Worm (Caenorhabditis elegans) whole organism, young adult: ENCODE measurements around the gene F43D2.7.

Experiments
- C17E4.6 ChIP-seq: fragments of 200-800 bp; sonication (Bioruptor generic); IDR thresholded peaks from 2 replicates; pipeline ENCODE4 v1.3.6; 2022; ENCODE audit warnings: missing genetic modification reagents, missing genetic modification characterization, missing compliant biosample characterization
- F10E7.11 ChIP-seq: sonication (generic microtip); optimal IDR thresholded peaks from 2 replicates; lab custom pipeline; 2017; ENCODE audit warnings: mild to moderate bottlenecking, missing genetic modification characterization, moderate library complexity, missing compliant biosample characterization
- F22D6.2 ChIP-seq: sonication (generic microtip); optimal IDR thresholded peaks from 2 replicates; lab custom pipeline; 2016; ENCODE audit warnings: mild to moderate bottlenecking, missing genetic modification characterization, missing compliant biosample characterization
- F33H1.4 ChIP-seq: fragments of 200-800 bp; sonication (Bioruptor generic); IDR thresholded peaks from 2 replicates; pipeline ENCODE4 v1.3.6; 2022; ENCODE audit warnings: missing genetic modification reagents, missing genetic modification characterization, missing compliant biosample characterization
- F37B4.10 ChIP-seq: fragments of 200-800 bp; sonication (Bioruptor generic); IDR thresholded peaks from 2 replicates; pipeline ENCODE4 v1.3.6; 2022; ENCODE audit warnings: missing genetic modification characterization, missing compliant biosample characterization
- F52B5.7 ChIP-seq: sonication (generic microtip); optimal IDR thresholded peaks from 2 replicates; lab custom pipeline; 2016; ENCODE audit warnings: mild to moderate bottlenecking, missing genetic modification characterization, missing compliant biosample characterization
- F57A8.1 ChIP-seq: fragments of 200-800 bp; sonication (Bioruptor generic); optimal IDR thresholded peaks from 2 replicates; lab custom pipeline; 2018; ENCODE audit warnings: mild to moderate bottlenecking, missing genetic modification characterization, moderate library complexity, missing compliant biosample characterization
- T07F8.4 ChIP-seq: sonication (generic microtip); optimal IDR thresholded peaks from 2 replicates; lab custom pipeline; 2016; ENCODE audit warnings: mild to moderate bottlenecking, missing genetic modification characterization, moderate library complexity, missing compliant biosample characterization
- T26A5.8 ChIP-seq: sonication (generic microtip); optimal IDR thresholded peaks from 2 replicates; lab custom pipeline; 2016; ENCODE audit warnings: missing genetic modification characterization, missing compliant biosample characterization
- Y53F4B.3 ChIP-seq: fragments of 200-800 bp; sonication (Bioruptor generic); IDR thresholded peaks from 2 replicates; pipeline ENCODE4 v1.3.6; 2022; ENCODE audit warnings: missing genetic modification reagents, missing genetic modification characterization, missing compliant biosample characterization
- ZK185.1 ChIP-seq: sonication (generic microtip); optimal IDR thresholded peaks from 2 replicates; lab custom pipeline; 2016; ENCODE audit warnings: mild to moderate bottlenecking, missing genetic modification characterization, missing compliant biosample characterization; ENCODE audit not compliant: poor library complexity, severe bottlenecking
- akir-1 ChIP-seq: fragments of 200-800 bp; sonication (Bioruptor generic); optimal IDR thresholded peaks from 2 replicates; lab custom pipeline; 2018; ENCODE audit warnings: mild to moderate bottlenecking, missing genetic modification characterization, moderate library complexity, missing compliant biosample characterization
- aptf-2 ChIP-seq: fragments of 200-800 bp; sonication (Bioruptor generic); conservative IDR thresholded peaks from 2 replicates; pipeline ENCODE4 v1.3.6; 2022; ENCODE audit warnings: missing genetic modification reagents, missing genetic modification characterization, missing compliant biosample characterization
- atf-7 ChIP-seq: sonication (generic microtip); optimal IDR thresholded peaks from 2 replicates; lab custom pipeline; 2017; ENCODE audit warnings: mild to moderate bottlenecking, missing genetic modification characterization, missing compliant biosample characterization
- athp-1 ChIP-seq: sonication (generic microtip); optimal IDR thresholded peaks from 2 replicates; lab custom pipeline; 2017; ENCODE audit warnings: mild to moderate bottlenecking, missing genetic modification characterization, missing compliant biosample characterization
- attf-5 ChIP-seq: fragments of 200-800 bp; sonication (Bioruptor generic); optimal IDR thresholded peaks from 2 replicates; lab custom pipeline; 2018; ENCODE audit warnings: mild to moderate bottlenecking, missing genetic modification characterization, missing compliant biosample characterization
- cebp-1 ChIP-seq, 2 experiments: fragments of 200-800 bp in 1 of 2; sonication (Bioruptor generic) in 1 of 2; sonication (generic microtip) in 1 of 2; IDR thresholded peaks in 1 of 2; optimal IDR thresholded peaks in 1 of 2; 2 replicates each; pipeline versions ENCODE4 v1.3.6 to Lab custom; 2017 to 2022; ENCODE audit warnings: missing compliant biosample characterization in 2 of 2, missing genetic modification characterization in 2 of 2, mild to moderate bottlenecking in 1 of 2, missing genetic modification reagents in 1 of 2, moderate library complexity in 1 of 2
- ceh-100 ChIP-seq: fragments of 200-800 bp; sonication (Bioruptor generic); IDR thresholded peaks from 2 replicates; pipeline ENCODE4 v1.3.6; 2022; ENCODE audit warnings: missing genetic modification reagents, missing genetic modification characterization, missing compliant biosample characterization
- die-1 ChIP-seq: sonication (generic microtip); optimal IDR thresholded peaks from 2 replicates; lab custom pipeline; 2016; ENCODE audit warnings: missing genotype, mild to moderate bottlenecking, missing genetic modification characterization, missing compliant biosample characterization
- efl-1 ChIP-seq: fragments of 150-350 bp; optimal IDR thresholded peaks from 2 replicates; lab custom pipeline; 2014; ENCODE audit warnings: missing biosample characterization, missing genetic modification reagents, missing genetic modification characterization
- ekl-4 ChIP-seq: fragments of 200-800 bp; sonication (Bioruptor generic); IDR thresholded peaks from 2 replicates; pipeline ENCODE4 v1.3.6; 2022; ENCODE audit warnings: missing genetic modification reagents, missing genetic modification characterization, missing compliant biosample characterization
- fkh-3 ChIP-seq: sonication (generic microtip); optimal IDR thresholded peaks from 2 replicates; lab custom pipeline; 2016; ENCODE audit warnings: mild to moderate bottlenecking, missing genetic modification characterization, missing compliant biosample characterization
- him-1 ChIP-seq: sonication (generic microtip); optimal IDR thresholded peaks from 2 replicates; lab custom pipeline; 2016; ENCODE audit warnings: missing genotype, missing genetic modification reagents, missing genetic modification characterization, missing compliant biosample characterization
- hlh-12 ChIP-seq: sonication (generic microtip); optimal IDR thresholded peaks from 2 replicates; lab custom pipeline; 2016; ENCODE audit warnings: missing genetic modification characterization, missing compliant biosample characterization
- hlh-26 ChIP-seq: fragments of 200-800 bp; sonication (Bioruptor generic); conservative IDR thresholded peaks from 2 replicates; pipeline ENCODE4 v1.3.6; 2022; ENCODE audit warnings: missing genetic modification reagents, missing genetic modification characterization, missing compliant biosample characterization
- hmg-20 ChIP-seq: fragments of 200-800 bp; sonication (Bioruptor generic); IDR thresholded peaks from 2 replicates; pipeline ENCODE4 v1.3.6; 2022; ENCODE audit warnings: missing genetic modification reagents, missing genetic modification characterization, missing compliant biosample characterization
- hrde-1 ChIP-seq: sonication (generic microtip); optimal IDR thresholded peaks from 2 replicates; lab custom pipeline; 2016; ENCODE audit warnings: missing genetic modification characterization, mild to moderate bottlenecking, missing compliant biosample characterization, moderate library complexity, missing genotype, missing genetic modification reagents, borderline replicate concordance
- hsf-1 ChIP-seq: fragments of 200-800 bp; sonication (Bioruptor generic); IDR thresholded peaks from 2 replicates; pipeline ENCODE4 v1.3.6; 2022; ENCODE audit warnings: missing genetic modification reagents, missing genetic modification characterization, missing compliant biosample characterization
- let-607 ChIP-seq, 2 experiments: fragments of 200-800 bp in 1 of 2; sonication (Bioruptor generic) in 1 of 2; sonication (generic microtip) in 1 of 2; optimal IDR thresholded peaks; 2 replicates each; lab custom pipeline; 2016 to 2018; ENCODE audit warnings: mild to moderate bottlenecking in 2 of 2, missing compliant biosample characterization in 2 of 2, missing genetic modification characterization in 2 of 2, moderate library complexity in 2 of 2, missing genotype in 1 of 2
- lin-26 ChIP-seq: fragments of 200-800 bp; sonication (Bioruptor generic); IDR thresholded peaks from 2 replicates; pipeline ENCODE4 v1.3.6; 2022; ENCODE audit warnings: missing genetic modification reagents, missing genetic modification characterization, missing compliant biosample characterization
- lin-40 ChIP-seq: sonication (generic microtip); optimal IDR thresholded peaks from 2 replicates; lab custom pipeline; 2016; ENCODE audit warnings: missing genetic modification characterization, mild to moderate bottlenecking, missing compliant biosample characterization, missing genotype, missing genetic modification reagents
- lin-54 ChIP-seq: fragments of 200-800 bp; sonication (Bioruptor generic); optimal IDR thresholded peaks from 2 replicates; lab custom pipeline; 2018; ENCODE audit warnings: mild to moderate bottlenecking, missing genetic modification characterization, missing compliant biosample characterization
- lsy-27 ChIP-seq: sonication (generic microtip); optimal IDR thresholded peaks from 2 replicates; lab custom pipeline; 2017; ENCODE audit warnings: missing genetic modification characterization, mild to moderate bottlenecking, missing compliant biosample characterization, antibody characterized with exemption, missing genotype, borderline replicate concordance; ENCODE audit not compliant: insufficient read depth
- madf-10 ChIP-seq: sonication (generic microtip); optimal IDR thresholded peaks from 2 replicates; lab custom pipeline; 2016; ENCODE audit warnings: mild to moderate bottlenecking, missing genetic modification characterization, missing compliant biosample characterization
- nfya-1 ChIP-seq: sonication (generic microtip); optimal IDR thresholded peaks from 2 replicates; lab custom pipeline; 2017; ENCODE audit warnings: antibody characterized with exemption, missing compliant biosample characterization, missing genetic modification characterization, borderline replicate concordance; ENCODE audit not compliant: insufficient read depth
- nfya-2 ChIP-seq: fragments of 200-800 bp; sonication (Bioruptor generic); IDR thresholded peaks from 2 replicates; pipeline ENCODE4 v1.3.6; 2022; ENCODE audit warnings: missing genetic modification reagents, missing genetic modification characterization, missing compliant biosample characterization
- nfyb-1 ChIP-seq: fragments of 200-800 bp; sonication (Bioruptor generic); IDR thresholded peaks from 2 replicates; pipeline ENCODE4 v1.3.6; 2022; ENCODE audit warnings: missing genetic modification reagents, missing genetic modification characterization, missing compliant biosample characterization
- nhr-179 ChIP-seq: sonication (generic microtip); optimal IDR thresholded peaks from 2 replicates; lab custom pipeline; 2016; ENCODE audit warnings: mild to moderate bottlenecking, missing genetic modification characterization, missing compliant biosample characterization
- snpc-1.1 ChIP-seq: sonication (generic microtip); optimal IDR thresholded peaks from 2 replicates; lab custom pipeline; 2017; ENCODE audit warnings: missing genetic modification characterization, mild to moderate bottlenecking, missing compliant biosample characterization, antibody characterized with exemption, moderate library complexity, missing genotype, missing genetic modification reagents; ENCODE audit not compliant: insufficient read depth
- tbp1 ChIP-seq: fragments of 200-800 bp; sonication (Bioruptor generic); optimal IDR thresholded peaks from 2 replicates; lab custom pipeline; 2018; ENCODE audit warnings: mild to moderate bottlenecking, missing genetic modification characterization, missing compliant biosample characterization
- unc-130 ChIP-seq: sonication (generic microtip); optimal IDR thresholded peaks from 2 replicates; lab custom pipeline; 2016; ENCODE audit warnings: missing genetic modification reagents, missing genetic modification characterization, missing compliant biosample characterization
- ztf-28 ChIP-seq: fragments of 200-800 bp; sonication (Bioruptor generic); IDR thresholded peaks from 2 replicates; pipeline ENCODE4 v1.3.6; 2022; ENCODE audit warnings: missing genetic modification reagents, missing genetic modification characterization, missing compliant biosample characterization
- ztf-3 ChIP-seq: fragments of 200-800 bp; sonication (Bioruptor generic); optimal IDR thresholded peaks from 2 replicates; lab custom pipeline; 2018; ENCODE audit warnings: mild to moderate bottlenecking, missing genetic modification characterization, missing compliant biosample characterization

Gene F43D2.7

ce11 chrV:14633319-14633718 lies 6.7 kb downstream of the F43D2.7 start:
- TF ChIP-seq lin-40 (tag; lab: Kevin White, UChicago) (peak; percentile 11), efl-1 (GFP tag; lab: Kevin White, UChicago) (no peak), ceh-100 (GFP tag; lab: Robert Waterston, UW) (no peak), hmg-20 (GFP tag; lab: Robert Waterston, UW) (no peak), attf-5 (GFP tag; lab: Kevin White, UChicago) (no peak), hsf-1 (GFP tag; lab: Robert Waterston, UW) (no peak), lsy-27 (tag; lab: Kevin White, UChicago) (no peak), C17E4.6 (GFP tag; lab: Robert Waterston, UW) (no peak)

ce11 chrV:14631588-14631987 lies 8.4 kb downstream of the F43D2.7 start, which contains the start of gene F43D2.3:
F43D2.3 (plus strand) TSS chrV:14631888.
- TF ChIP-seq fkh-3 (no peak), F10E7.11 (tag; lab: Kevin White, UChicago) (no peak), tbp1 (GFP tag; lab: Kevin White, UChicago) (no peak), lin-54 (GFP tag; lab: Kevin White, UChicago) (no peak), akir-1 (GFP tag; lab: Kevin White, UChicago) (no peak), unc-130 (GFP tag; lab: Kevin White, UChicago) (no peak), T26A5.8 (tag; lab: Kevin White, UChicago) (no peak), F22D6.2 (no peak), cebp-1 (GFP tag; IDR thresholded peaks at IDR 0.05; lab: Robert Waterston, UW) (no peak), cebp-1 (tag; optimal IDR thresholded peaks at IDR 0.05; lab: Kevin White, UChicago) (no peak)

ce11 chrV:14625662-14626061 lies 14.3 kb downstream of the F43D2.7 start:
- no peak for TF ChIP-seq atf-7 (tag; lab: Kevin White, UChicago)
- TF ChIP-seq hmg-20 (GFP tag; lab: Robert Waterston, UW) = no peak
- no peak for TF ChIP-seq let-607 (tag; optimal IDR thresholded peaks at IDR 0.05; lab: Kevin White, UChicago)
- no peak for TF ChIP-seq F52B5.7 (tag; lab: Kevin White, UChicago)
- no peak for TF ChIP-seq aptf-2
- TF ChIP-seq nfya-2 (GFP tag; lab: Robert Waterston, UW) = no peak
- no peak for TF ChIP-seq akir-1 (GFP tag; lab: Kevin White, UChicago)
- no peak for TF ChIP-seq hlh-12
- no peak for TF ChIP-seq nhr-179
- TF ChIP-seq T07F8.4 = no peak
- no peak for TF ChIP-seq ZK185.1 (tag; lab: Kevin White, UChicago)
- TF ChIP-seq F57A8.1 (GFP tag; lab: Kevin White, UChicago) = no peak
- no peak for TF ChIP-seq die-1
- no peak for TF ChIP-seq F33H1.4
- no peak for TF ChIP-seq ztf-3 (GFP tag; lab: Kevin White, UChicago)
- no peak for TF ChIP-seq madf-10 (tag; lab: Kevin White, UChicago)
- no peak for TF ChIP-seq ekl-4
- no peak for TF ChIP-seq athp-1 (tag; lab: Kevin White, UChicago)
- TF ChIP-seq lin-26 = no peak

- TF ChIP-seq him-1 (tag; lab: Kevin White, UChicago) (no peak), nfya-1 (tag; lab: Kevin White, UChicago) (no peak), unc-130 (GFP tag; lab: Kevin White, UChicago) (no peak), F37B4.10 (GFP tag; lab: Robert Waterston, UW) (no peak), nfyb-1 (no peak), ZK185.1 (tag; lab: Kevin White, UChicago) (no peak), T07F8.4 (no peak), snpc-1.1 (no peak), hlh-26 (GFP tag; lab: Robert Waterston, UW) (no peak), F10E7.11 (tag; lab: Kevin White, UChicago) (no peak), ztf-28 (GFP tag; lab: Robert Waterston, UW) (no peak), hrde-1 (tag; lab: Kevin White, UChicago) (no peak), Y53F4B.3 (GFP tag; lab: Robert Waterston, UW) (no peak), die-1 (no peak)
Observed at ce11 chrV:14620835-14621234, 19.1 kb downstream of the F43D2.7 start, which contains the start of gene hot-1. hot-1 (plus strand) TSS chrV:14621135.
